Worm (Caenorhabditis elegans) whole organism, late embryonic: ENCODE measurements around the gene fipr-10.

ENCODE experiments used
- C08G9.2 ChIP-seq: sonication (generic microtip); optimal IDR thresholded peaks from 2 replicates; lab custom pipeline; 2016; ENCODE audit warnings: mild to moderate bottlenecking, missing genetic modification characterization, moderate library complexity, missing compliant biosample characterization
- C38D4.7 ChIP-seq: fragments of 200-800 bp; sonication (Bioruptor generic); optimal IDR thresholded peaks from 2 replicates; lab custom pipeline; 2018; ENCODE audit warnings: mild to moderate bottlenecking, missing genetic modification characterization, moderate library complexity, missing compliant biosample characterization
- F13H6.1 ChIP-seq: sonication (generic microtip); optimal IDR thresholded peaks from 2 replicates; lab custom pipeline; 2016; ENCODE audit warnings: missing genetic modification characterization, missing compliant biosample characterization
- K09A11.1 ChIP-seq: sonication (generic microtip); optimal IDR thresholded peaks from 2 replicates; lab custom pipeline; 2017; ENCODE audit warnings: antibody characterized with exemption, mild to moderate bottlenecking, missing genetic modification characterization, missing compliant biosample characterization; ENCODE audit not compliant: insufficient read depth
- T23F11.4 ChIP-seq: fragments of 200-800 bp; sonication (Bioruptor generic); optimal IDR thresholded peaks from 2 replicates; lab custom pipeline; 2018; ENCODE audit warnings: mild to moderate bottlenecking, missing genetic modification characterization, missing compliant biosample characterization
- ceh-14 ChIP-seq: sonication (generic microtip); optimal IDR thresholded peaks from 2 replicates; lab custom pipeline; 2016; ENCODE audit warnings: missing genotype, missing genetic modification characterization, missing compliant biosample characterization
- ceh-19 ChIP-seq: fragments of 200-800 bp; sonication (Bioruptor generic); optimal IDR thresholded peaks from 2 replicates; lab custom pipeline; 2018; ENCODE audit warnings: mild to moderate bottlenecking, missing genetic modification characterization, missing compliant biosample characterization
- ceh-22 ChIP-seq: sonication (generic microtip); optimal IDR thresholded peaks from 2 replicates; lab custom pipeline; 2017; ENCODE audit warnings: missing biosample characterization, missing genetic modification characterization
- ceh-24 ChIP-seq: sonication (generic microtip); optimal IDR thresholded peaks from 2 replicates; lab custom pipeline; 2016; ENCODE audit warnings: mild to moderate bottlenecking, missing genetic modification characterization, missing compliant biosample characterization
- ceh-30 ChIP-seq: fragments of 150-350 bp; optimal IDR thresholded peaks from 2 replicates; lab custom pipeline; 2014; ENCODE audit warnings: missing biosample characterization, missing genetic modification characterization
- ceh-31 ChIP-seq: sonication (generic microtip); optimal IDR thresholded peaks from 2 replicates; lab custom pipeline; 2016; ENCODE audit warnings: missing genetic modification characterization, missing compliant biosample characterization
- ceh-34 ChIP-seq: sonication (generic microtip); optimal IDR thresholded peaks from 2 replicates; lab custom pipeline; 2016; ENCODE audit warnings: mild to moderate bottlenecking, missing genetic modification characterization, missing compliant biosample characterization
- ceh-45 ChIP-seq: fragments of 200-800 bp; sonication (Bioruptor generic); IDR thresholded peaks from 2 replicates; pipeline ENCODE4 v1.3.6; 2022; ENCODE audit warnings: missing genetic modification reagents, missing genetic modification characterization, missing compliant biosample characterization
- ceh-48 ChIP-seq: sonication (generic microtip); optimal IDR thresholded peaks from 2 replicates; lab custom pipeline; 2016; ENCODE audit warnings: missing genetic modification characterization, inconsistent platforms, missing compliant biosample characterization
- ceh-6 ChIP-seq: fragments of 200-800 bp; sonication (Bioruptor generic); optimal IDR thresholded peaks from 2 replicates; lab custom pipeline; 2018; ENCODE audit warnings: mild to moderate bottlenecking, missing genetic modification characterization, missing compliant biosample characterization
- che-1 ChIP-seq: sonication (generic microtip); optimal IDR thresholded peaks from 2 replicates; lab custom pipeline; 2016; ENCODE audit warnings: mild to moderate bottlenecking, missing genetic modification characterization, missing compliant biosample characterization
- dve-1 ChIP-seq: sonication (generic microtip); optimal IDR thresholded peaks from 2 replicates; lab custom pipeline; 2017; ENCODE audit warnings: antibody characterized with exemption, mild to moderate bottlenecking, missing genetic modification characterization, missing compliant biosample characterization
- ets-4 ChIP-seq: sonication (generic microtip); optimal IDR thresholded peaks from 2 replicates; lab custom pipeline; 2016; ENCODE audit warnings: missing genetic modification characterization, missing compliant biosample characterization
- fkh-6 ChIP-seq: sonication (generic microtip); optimal IDR thresholded peaks from 2 replicates; lab custom pipeline; 2016; ENCODE audit warnings: missing genetic modification characterization, missing compliant biosample characterization
- hlh-13 ChIP-seq: fragments of 200-800 bp; sonication (Bioruptor generic); optimal IDR thresholded peaks from 2 replicates; lab custom pipeline; 2018; ENCODE audit warnings: mild to moderate bottlenecking, missing genetic modification characterization, missing compliant biosample characterization
- hlh-15 ChIP-seq: sonication (generic microtip); optimal IDR thresholded peaks from 2 replicates; lab custom pipeline; 2016; ENCODE audit warnings: missing genetic modification characterization, missing compliant biosample characterization
- hlh-30 ChIP-seq: sonication (generic microtip); optimal IDR thresholded peaks from 2 replicates; lab custom pipeline; 2017; ENCODE audit warnings: antibody characterized with exemption, missing genetic modification characterization, missing compliant biosample characterization; ENCODE audit not compliant: insufficient read depth
- hlh-6 ChIP-seq: sonication (generic microtip); optimal IDR thresholded peaks from 2 replicates; lab custom pipeline; 2016; ENCODE audit warnings: missing genotype, missing genetic modification characterization, missing compliant biosample characterization
- hlh-8 ChIP-seq: sonication (generic microtip); optimal IDR thresholded peaks from 2 replicates; lab custom pipeline; 2016; ENCODE audit warnings: missing genotype, missing genetic modification characterization, missing compliant biosample characterization
- lim-6 ChIP-seq: sonication (generic microtip); optimal IDR thresholded peaks from 2 replicates; lab custom pipeline; 2016; ENCODE audit warnings: missing genetic modification characterization, missing compliant biosample characterization
- lin-11 ChIP-seq: fragments of 200-800 bp; sonication (Bioruptor generic); optimal IDR thresholded peaks from 2 replicates; lab custom pipeline; 2018; ENCODE audit warnings: mild to moderate bottlenecking, missing genetic modification characterization, missing compliant biosample characterization
- madf-2 ChIP-seq: sonication (generic microtip); optimal IDR thresholded peaks from 2 replicates; lab custom pipeline; 2017; ENCODE audit warnings: missing genetic modification characterization, missing compliant biosample characterization
- nhr-232 ChIP-seq: sonication (generic microtip); optimal IDR thresholded peaks from 2 replicates; lab custom pipeline; 2016; ENCODE audit warnings: missing genetic modification characterization, missing compliant biosample characterization
- odd-2 ChIP-seq: sonication (generic microtip); optimal IDR thresholded peaks from 2 replicates; lab custom pipeline; 2017; ENCODE audit warnings: antibody characterized with exemption, mild to moderate bottlenecking, missing genetic modification characterization, missing compliant biosample characterization
- pax-1 ChIP-seq: fragments of 150-350 bp; optimal IDR thresholded peaks from 2 replicates; lab custom pipeline; 2014; ENCODE audit warnings: missing biosample characterization, missing genetic modification characterization
- pha-2 ChIP-seq: sonication (generic microtip); optimal IDR thresholded peaks from 2 replicates; lab custom pipeline; 2017; ENCODE audit warnings: mild to moderate bottlenecking, missing genetic modification characterization, missing compliant biosample characterization
- pha-4 ChIP-seq: fragments of 150-350 bp; optimal IDR thresholded peaks from 2 replicates; lab custom pipeline; 2018; ENCODE audit warnings: missing biosample characterization, missing genetic modification reagents, missing genetic modification characterization
- pqm-1 ChIP-seq: sonication (generic microtip); optimal IDR thresholded peaks from 2 replicates; lab custom pipeline; 2016; ENCODE audit warnings: missing genetic modification characterization, missing compliant biosample characterization
- pros-1 ChIP-seq: fragments of 150-350 bp; optimal IDR thresholded peaks from 2 replicates; lab custom pipeline; 2014; ENCODE audit warnings: missing biosample characterization, missing genetic modification reagents, missing genetic modification characterization
- ref-2 ChIP-seq: sonication (generic microtip); optimal IDR thresholded peaks from 2 replicates; lab custom pipeline; 2016; ENCODE audit warnings: missing genetic modification characterization, missing compliant biosample characterization
- sdc-2 ChIP-seq: sonication (generic microtip); optimal IDR thresholded peaks from 2 replicates; lab custom pipeline; 2016; ENCODE audit warnings: missing genotype, missing genetic modification characterization, missing compliant biosample characterization
- sox-2 ChIP-seq: fragments of 200-800 bp; sonication (Bioruptor generic); IDR thresholded peaks from 2 replicates; pipeline ENCODE4 v1.3.6; 2022; ENCODE audit warnings: missing genetic modification reagents, missing genetic modification characterization, missing compliant biosample characterization
- sox-4 ChIP-seq: sonication (generic microtip); optimal IDR thresholded peaks from 2 replicates; lab custom pipeline; 2017; ENCODE audit warnings: mild to moderate bottlenecking, missing genetic modification characterization, inconsistent platforms, missing compliant biosample characterization
- tbx-2 ChIP-seq: sonication (generic microtip); optimal IDR thresholded peaks from 2 replicates; lab custom pipeline; 2016; ENCODE audit warnings: missing genetic modification characterization, missing compliant biosample characterization
- ttx-3 ChIP-seq: sonication (generic microtip); optimal IDR thresholded peaks from 2 replicates; lab custom pipeline; 2016; ENCODE audit warnings: missing genetic modification reagents, missing genetic modification characterization, missing compliant biosample characterization
- unc-55 ChIP-seq: sonication (generic microtip); optimal IDR thresholded peaks from 2 replicates; lab custom pipeline; 2017; ENCODE audit warnings: missing biosample characterization, missing genetic modification reagents, missing genetic modification characterization
- unc-86 ChIP-seq: sonication (generic microtip); optimal IDR thresholded peaks from 2 replicates; lab custom pipeline; 2016; ENCODE audit warnings: missing genetic modification characterization, missing compliant biosample characterization
- ztf-16 ChIP-seq: sonication (generic microtip); optimal IDR thresholded peaks from 2 replicates; lab custom pipeline; 2017; ENCODE audit warnings: missing genetic modification characterization, missing compliant biosample characterization

fipr-10 gene

ce11 chrV:9937435-9937834 is 23.5 kb downstream of the fipr-10 start, which contains the start of gene srj-33:
srj-33 (minus strand) TSS chrV:9937535.
- no peak for TF ChIP-seq pqm-1 (tag; lab: Kevin White, UChicago)
- TF ChIP-seq ttx-3 (tag; lab: Kevin White, UChicago): no peak
- no peak for TF ChIP-seq hlh-8 (tag; lab: Kevin White, UChicago)
- TF ChIP-seq, all 69 proteins: peak for 0

- TF ChIP-seq dve-1 (tag; lab: Kevin White, UChicago) (no peak), hlh-6 (tag; lab: Kevin White, UChicago) (no peak), sox-4 (tag; lab: Kevin White, UChicago) (no peak), sdc-2 (tag; lab: Kevin White, UChicago) (no peak), unc-86 (tag; lab: Kevin White, UChicago) (no peak), tbx-2 (tag; lab: Kevin White, UChicago) (no peak), hlh-30 (tag; lab: Kevin White, UChicago) (no peak), ceh-19 (no peak), fkh-6 (tag; lab: Kevin White, UChicago) (no peak), madf-2 (no peak), K09A11.1 (tag; lab: Kevin White, UChicago) (no peak), nhr-232 (tag; lab: Kevin White, UChicago) (no peak), hlh-8 (tag; lab: Kevin White, UChicago) (no peak), ttx-3 (tag; lab: Kevin White, UChicago) (no peak), ztf-16 (tag; lab: Kevin White, UChicago) (no peak), ceh-34 (no peak)
These were observed 29.1 kb downstream of the fipr-10 start, which contains the start of gene fipr-12 for ce11 chrV:9943039-9943438. fipr-12 (plus strand) TSS chrV:9943339.

- no peak for TF ChIP-seq ttx-3 (tag; lab: Kevin White, UChicago)
- TF ChIP-seq lim-6 (tag; lab: Kevin White, UChicago): no peak
- TF ChIP-seq ceh-14 (tag; lab: Kevin White, UChicago): no peak
- TF ChIP-seq ceh-31 (tag; lab: Kevin White, UChicago): no peak
- no peak for TF ChIP-seq lin-11
- no peak for TF ChIP-seq dve-1 (tag; lab: Kevin White, UChicago)
- TF ChIP-seq pax-1: no peak
- no peak for TF ChIP-seq ets-4
These were observed 30.1 kb downstream of the fipr-10 start, which contains the start of gene sre-28 for ce11 chrV:9944093-9944492. sre-28 (plus strand) TSS chrV:9944393.

- TF ChIP-seq ceh-48 (tag; lab: Kevin White, UChicago): no peak
- TF ChIP-seq ets-4: no peak
- no peak for TF ChIP-seq hlh-6 (tag; lab: Kevin White, UChicago)
- TF ChIP-seq C08G9.2 (tag; lab: Kevin White, UChicago): no peak
- TF ChIP-seq pqm-1 (tag; lab: Kevin White, UChicago): no peak
- no peak for TF ChIP-seq ceh-24 (tag; lab: Kevin White, UChicago)
- no peak for TF ChIP-seq ref-2 (tag; lab: Kevin White, UChicago)
- TF ChIP-seq T23F11.4 (GFP tag; lab: Kevin White, UChicago): no peak
- no peak for TF ChIP-seq hlh-15 (tag; lab: Kevin White, UChicago)
- no peak for TF ChIP-seq hlh-13 (GFP tag; lab: Kevin White, UChicago)
- TF ChIP-seq pros-1 (tag; lab: Kevin White, UChicago): no peak
- no peak for TF ChIP-seq ceh-19
- no peak for TF ChIP-seq sdc-2 (tag; lab: Kevin White, UChicago)
- no peak for TF ChIP-seq ceh-30 (tag; lab: Kevin White, UChicago)
- TF ChIP-seq pha-2 (tag; lab: Kevin White, UChicago): no peak
- no peak for TF ChIP-seq ceh-14 (tag; lab: Kevin White, UChicago)
- TF ChIP-seq pax-1: no peak
- no peak for TF ChIP-seq sox-4 (tag; lab: Kevin White, UChicago)
- TF ChIP-seq ttx-3 (tag; lab: Kevin White, UChicago): no peak
- TF ChIP-seq, all 69 proteins: peak for 0
These were observed 34.9 kb downstream of the fipr-10 start, which contains the start of gene nlp-58 for ce11 chrV:9948840-9949239. nlp-58 (minus strand) TSS chrV:9948940.

- no peak for TF ChIP-seq F13H6.1 (tag; lab: Kevin White, UChicago)
- no peak for TF ChIP-seq pha-4 (tag; lab: Kevin White, UChicago)
- no peak for TF ChIP-seq hlh-13 (GFP tag; lab: Kevin White, UChicago)
- TF ChIP-seq ceh-22 (tag; lab: Kevin White, UChicago): no peak
- no peak for TF ChIP-seq sox-2 (GFP tag; lab: Robert Waterston, UW)
- TF ChIP-seq ceh-6 (GFP tag; lab: Kevin White, UChicago): no peak
- no peak for TF ChIP-seq ceh-45 (GFP tag; lab: Robert Waterston, UW)
- TF ChIP-seq ceh-14 (tag; lab: Kevin White, UChicago): no peak
- TF ChIP-seq ceh-19: no peak
- no peak for TF ChIP-seq C08G9.2 (tag; lab: Kevin White, UChicago)
- TF ChIP-seq C38D4.7 (GFP tag; lab: Kevin White, UChicago): no peak
- TF ChIP-seq che-1 (tag; lab: Kevin White, UChicago): no peak
- no peak for TF ChIP-seq pqm-1 (tag; lab: Kevin White, UChicago)
- no peak for TF ChIP-seq pros-1 (tag; lab: Kevin White, UChicago)
- no peak for TF ChIP-seq lin-11
- TF ChIP-seq unc-55 (GFP tag; lab: Kevin White, UChicago): no peak
- TF ChIP-seq odd-2: no peak
These were observed 36.9 kb downstream of the fipr-10 start, which contains the start of gene ttr-46 for ce11 chrV:9950861-9951260. ttr-46 (plus strand) TSS chrV:9951233.
